Fruit fly (Drosophila melanogaster) whole organism, pupa: Measurements from ENCODE around the gene Polr3A.

Experiments used
- CG9948 ChIP-seq: fragments of 200-800 bp; sonication (Bioruptor generic); optimal IDR thresholded peaks from 2 replicates; lab custom pipeline; 2018; ENCODE audit warnings: missing biosample characterization, mild to moderate bottlenecking, missing genetic modification characterization, moderate library complexity
- Pif1B ChIP-seq: fragments of 200-800 bp; sonication (Bioruptor generic); optimal IDR thresholded peaks from 3 replicates; lab custom pipeline; 2016; ENCODE audit warnings: missing biosample characterization, missing genetic modification characterization

Polr3A gene

DNA sequence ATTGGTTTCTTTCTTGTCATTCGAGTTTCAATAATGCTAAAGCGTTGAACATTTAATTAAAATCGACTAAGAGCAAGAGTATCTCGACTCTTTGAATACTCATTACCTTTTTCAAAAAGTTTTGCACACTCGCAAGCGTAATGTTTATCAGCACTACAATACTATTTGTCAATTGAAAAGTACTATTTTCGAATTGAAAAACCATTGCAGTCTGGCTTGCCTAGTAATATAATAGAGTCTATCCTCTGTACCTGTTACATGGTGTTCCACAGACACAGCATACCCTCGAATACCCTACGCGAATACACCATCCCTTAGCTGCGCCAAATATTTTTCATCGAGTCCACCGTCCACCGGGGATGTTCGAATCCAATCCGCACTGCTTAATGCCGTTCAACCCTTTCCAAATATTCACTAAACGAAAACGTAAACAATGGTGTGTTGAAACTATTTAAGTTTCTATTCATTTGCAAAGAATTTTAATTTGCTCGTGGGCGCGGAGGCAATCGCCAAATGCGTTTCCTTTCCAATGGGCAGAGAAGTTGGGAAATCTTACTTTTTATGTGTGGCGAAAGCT is 55.9 kb downstream of the Polr3A start:
- TF ChIP-seq Pif1B (GFP tag; lab: Kevin White, UChicago) (no peak), CG9948 (no peak)
